Fruit fly (Drosophila melanogaster): Measurements from ENCODE around the gene dpr9.
A peak's percentile ranks its signal among the peaks of the same experiment; 100 is the strongest.

dpr9 gene

dm6 chr3R:15057214-15057613, 19.8 kb downstream of the dpr9 start:
- no peak for TF ChIP-seq CG7101 (tag; optimal IDR thresholded peaks at IDR 0.05)
- no peak for TF ChIP-seq kay (GFP tag; ENCODE audit: borderline replicate concordance)
- TF ChIP-seq Hr96 (GFP tag; optimal IDR thresholded peaks at IDR 0.05): no peak
- no peak for TF ChIP-seq tj (GFP tag; optimal IDR thresholded peaks at IDR 0.05)
- no peak for TF ChIP-seq Crg-1 (GFP tag; optimal IDR thresholded peaks at IDR 0.05)
- TF ChIP-seq CG7045 (GFP tag; optimal IDR thresholded peaks at IDR 0.05): no peak
- no peak for TF ChIP-seq cic (GFP tag; optimal IDR thresholded peaks at IDR 0.05)
- no peak for TF ChIP-seq Clk (GFP tag; optimal IDR thresholded peaks at IDR 0.05)
- no peak for TF ChIP-seq Mnt (GFP tag; optimal IDR thresholded peaks at IDR 0.05)
- TF ChIP-seq ovo (GFP tag; optimal IDR thresholded peaks at IDR 0.05): no peak
- TF ChIP-seq toe (GFP tag; optimal IDR thresholded peaks at IDR 0.05): no peak
- TF ChIP-seq CG11617 (GFP tag; optimal IDR thresholded peaks at IDR 0.05): no peak
- TF ChIP-seq CG14711 (tag; optimal IDR thresholded peaks at IDR 0.05): no peak
- TF ChIP-seq pad (GFP tag; optimal IDR thresholded peaks at IDR 0.05): no peak
- no peak for TF ChIP-seq CG33017 (tag; optimal IDR thresholded peaks at IDR 0.05)

- TF ChIP-seq CG5204 (GFP tag; optimal IDR thresholded peaks at IDR 0.05) (no peak), cic (GFP tag; optimal IDR thresholded peaks at IDR 0.05) (no peak), CG7045 (GFP tag; optimal IDR thresholded peaks at IDR 0.05) (no peak), ovo (GFP tag; optimal IDR thresholded peaks at IDR 0.05) (no peak), CG11617 (GFP tag; optimal IDR thresholded peaks at IDR 0.05) (no peak), CG7101 (tag; optimal IDR thresholded peaks at IDR 0.05) (no peak), kay (GFP tag; ENCODE audit: borderline replicate concordance) (no peak), Mnt (GFP tag; optimal IDR thresholded peaks at IDR 0.05) (no peak), Clk (GFP tag; optimal IDR thresholded peaks at IDR 0.05) (no peak), Hr96 (GFP tag; optimal IDR thresholded peaks at IDR 0.05) (no peak), cnc (optimal IDR thresholded peaks at IDR 0.05) (no peak), CG33017 (tag; optimal IDR thresholded peaks at IDR 0.05) (no peak)
These were observed 39.9 kb downstream of the dpr9 start, which contains the start of gene RpL10Aa for dm6 chr3R:15037066-15037465. TSS of gene RpL10Aa (plus strand) at chr3R:15037366.

dm6 chr3R:15031662-15032061, 45.3 kb downstream of the dpr9 start:
- TF ChIP-seq CG7045 (GFP tag; optimal IDR thresholded peaks at IDR 0.05) (no peak), Hr96 (GFP tag; optimal IDR thresholded peaks at IDR 0.05) (no peak), bab1 (GFP tag; optimal IDR thresholded peaks at IDR 0.05) (no peak), pad (GFP tag; optimal IDR thresholded peaks at IDR 0.05) (no peak), CG7101 (tag; optimal IDR thresholded peaks at IDR 0.05) (no peak), ovo (GFP tag; optimal IDR thresholded peaks at IDR 0.05) (no peak), cic (GFP tag; optimal IDR thresholded peaks at IDR 0.05) (no peak), Mnt (GFP tag; optimal IDR thresholded peaks at IDR 0.05) (no peak), Clk (GFP tag; optimal IDR thresholded peaks at IDR 0.05) (no peak), kay (GFP tag; ENCODE audit: borderline replicate concordance) (no peak), CG1620 (GFP tag; optimal IDR thresholded peaks at IDR 0.05) (no peak), cnc (optimal IDR thresholded peaks at IDR 0.05) (no peak), toe (GFP tag; optimal IDR thresholded peaks at IDR 0.05) (no peak), tj (GFP tag; optimal IDR thresholded peaks at IDR 0.05) (no peak)

dm6 chr3R:15024202-15024601, 52.8 kb downstream of the dpr9 start:
- no peak for TF ChIP-seq ovo (GFP tag; optimal IDR thresholded peaks at IDR 0.05)
- TF ChIP-seq bab1 (GFP tag; optimal IDR thresholded peaks at IDR 0.05): no peak
- TF ChIP-seq CG7045 (GFP tag; optimal IDR thresholded peaks at IDR 0.05): no peak
- TF ChIP-seq CG12768 (GFP tag; optimal IDR thresholded peaks at IDR 0.05): no peak

dm6 chr3R:15014470-15014869, 62.5 kb downstream of the dpr9 start, which contains the start of gene CG14861:
TSS of gene CG14861 (plus strand) at chr3R:15014770.
- no peak for TF ChIP-seq cic (GFP tag; optimal IDR thresholded peaks at IDR 0.05)
- no peak for TF ChIP-seq CG7101 (tag; optimal IDR thresholded peaks at IDR 0.05)
- no peak for TF ChIP-seq Hr96 (GFP tag; optimal IDR thresholded peaks at IDR 0.05)
- TF ChIP-seq kay (GFP tag; ENCODE audit: borderline replicate concordance): peak; percentile 64

Data from whole organism, adult.